Worm (Caenorhabditis elegans) whole organism, L4/young adult: ENCODE measurements around the gene gldi-9.

ENCODE experiments used
- W03F9.2 ChIP-seq: fragments of 150-350 bp; optimal IDR thresholded peaks from 2 replicates; lab custom pipeline; 2014; ENCODE audit warnings: missing biosample characterization, missing genetic modification characterization
- dao-5 ChIP-seq: sonication (generic microtip); optimal IDR thresholded peaks from 2 replicates; lab custom pipeline; 2016; ENCODE audit warnings: missing genotype, missing genetic modification characterization, moderate library complexity, missing compliant biosample characterization
- him-1 ChIP-seq: sonication (generic microtip); optimal IDR thresholded peaks from 2 replicates; lab custom pipeline; 2016; ENCODE audit warnings: missing genotype, missing genetic modification reagents, missing genetic modification characterization, missing compliant biosample characterization

DNA sequence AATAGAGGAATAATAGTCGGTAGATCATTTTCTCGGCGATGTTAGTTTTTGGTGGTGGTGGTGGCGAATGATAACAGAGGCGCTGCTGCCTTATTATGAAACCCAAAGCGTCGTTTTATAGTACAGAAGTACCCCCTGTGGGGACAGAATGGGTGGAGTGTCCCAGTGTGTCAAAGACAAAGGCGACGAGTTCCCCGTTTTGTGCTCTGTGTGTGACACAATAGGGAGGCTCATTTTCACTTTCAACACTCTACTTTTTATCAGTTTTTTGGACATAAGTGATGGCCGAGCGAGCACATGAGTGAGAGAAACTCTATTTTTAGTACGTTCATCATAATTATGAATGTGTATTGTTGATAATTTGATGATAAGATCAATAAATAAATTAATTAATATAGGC, 4.6 kb upstream of the gldi-9 start, which contains the start of gene pho-9:
- TF ChIP-seq dao-5 (tag; lab: Kevin White, UChicago) = no peak
- TF ChIP-seq him-1 (tag; lab: Kevin White, UChicago) = no peak
- TF ChIP-seq W03F9.2 = no peak
